Worm (Caenorhabditis elegans) whole organism, late embryonic: ENCODE measurements around the gene hsp-4.

Experiments used
- C08G9.2 ChIP-seq: sonication (generic microtip); optimal IDR thresholded peaks from 2 replicates; lab custom pipeline; 2016; ENCODE audit warnings: mild to moderate bottlenecking, missing genetic modification characterization, moderate library complexity, missing compliant biosample characterization
- F13H6.1 ChIP-seq: sonication (generic microtip); optimal IDR thresholded peaks from 2 replicates; lab custom pipeline; 2016; ENCODE audit warnings: missing genetic modification characterization, missing compliant biosample characterization
- Y22D7AL.16 ChIP-seq: sonication (generic microtip); optimal IDR thresholded peaks from 2 replicates; lab custom pipeline; 2016; ENCODE audit warnings: missing genetic modification characterization, missing compliant biosample characterization
- ama-1 ChIP-seq: fragments of 150-350 bp; optimal IDR thresholded peaks from 2 replicates; lab custom pipeline; 2014
- ceh-18 ChIP-seq: sonication (generic microtip); optimal IDR thresholded peaks from 2 replicates; lab custom pipeline; 2016; ENCODE audit warnings: missing genetic modification characterization, missing compliant biosample characterization
- nfya-1 ChIP-seq: sonication (generic microtip); optimal IDR thresholded peaks from 2 replicates; lab custom pipeline; 2017; ENCODE audit warnings: missing genetic modification characterization, mild to moderate bottlenecking, missing compliant biosample characterization, antibody characterized with exemption, moderate library complexity
- pha-4 ChIP-seq: fragments of 150-350 bp; optimal IDR thresholded peaks from 2 replicates; lab custom pipeline; 2018; ENCODE audit warnings: missing biosample characterization, missing genetic modification reagents, missing genetic modification characterization
- pqm-1 ChIP-seq: sonication (generic microtip); optimal IDR thresholded peaks from 2 replicates; lab custom pipeline; 2016; ENCODE audit warnings: missing genetic modification characterization, missing compliant biosample characterization
- rnt-1 ChIP-seq: sonication (generic microtip); optimal IDR thresholded peaks from 2 replicates; lab custom pipeline; 2016; ENCODE audit warnings: missing genetic modification characterization, missing compliant biosample characterization
- sdc-2 ChIP-seq: sonication (generic microtip); optimal IDR thresholded peaks from 2 replicates; lab custom pipeline; 2016; ENCODE audit warnings: missing genotype, missing genetic modification characterization, missing compliant biosample characterization
- tbx-2 ChIP-seq: sonication (generic microtip); optimal IDR thresholded peaks from 2 replicates; lab custom pipeline; 2016; ENCODE audit warnings: missing genetic modification characterization, missing compliant biosample characterization

- TF ChIP-seq C08G9.2 (tag; lab: Kevin White, UChicago) (no peak), sdc-2 (tag; lab: Kevin White, UChicago) (no peak), tbx-2 (tag; lab: Kevin White, UChicago) (no peak), pha-4 (no peak), Y22D7AL.16 (tag; lab: Kevin White, UChicago) (no peak), ama-1 (lab: Kevin White, UChicago) (no peak), ceh-18 (tag; lab: Kevin White, UChicago) (no peak), F13H6.1 (tag; lab: Kevin White, UChicago) (no peak), pqm-1 (tag; lab: Kevin White, UChicago) (no peak), rnt-1 (tag; lab: Kevin White, UChicago) (no peak), nfya-1 (tag; lab: Kevin White, UChicago) (no peak)
These were observed 46.3 kb upstream of the hsp-4 start, which contains the start of gene C07D10.1 for ce11 chrII:7398712-7399111.
